Fruit fly (Drosophila melanogaster) whole organism, embryonic: ENCODE measurements around the gene CG6216.
"Not testable (repeated sequence)": the region's sequence is repeated elsewhere in the genome, so short reads cannot be mapped to it uniquely, and the experiment has no call there.

ENCODE experiments used
- CG13894 ChIP-seq: fragments of 200-800 bp; sonication (Bioruptor generic); optimal IDR thresholded peaks from 3 replicates; lab custom pipeline; 2018; ENCODE audit warnings: missing biosample characterization, mild to moderate bottlenecking, missing genetic modification characterization, moderate library complexity
- CG14441 ChIP-seq: fragments of 200-800 bp; sonication (Bioruptor generic); IDR thresholded peaks from 2 replicates; pipeline ENCODE4 v1.3.6; 2022; ENCODE audit warnings: missing biosample characterization, missing genetic modification characterization
- CG15601 ChIP-seq: fragments of 200-800 bp; sonication (Bioruptor generic); optimal IDR thresholded peaks from 3 replicates; lab custom pipeline; 2019; ENCODE audit warnings: missing biosample characterization, mild to moderate bottlenecking, missing genetic modification characterization, moderate library complexity
- CG34376 ChIP-seq: fragments of 200-800 bp; sonication (Bioruptor generic); optimal IDR thresholded peaks from 2 replicates; lab custom pipeline; 2018; ENCODE audit warnings: missing biosample characterization, mild to moderate bottlenecking, missing genetic modification characterization
- CG3838 ChIP-seq: fragments of 200-800 bp; sonication (Bioruptor generic); optimal IDR thresholded peaks from 3 replicates; lab custom pipeline; 2016; ENCODE audit warnings: missing biosample characterization, missing genetic modification characterization
- E2f2 ChIP-seq: fragments of 200-800 bp; sonication (Bioruptor generic); IDR thresholded peaks from 2 replicates; pipeline ENCODE4 v1.3.6; 2022; ENCODE audit warnings: missing biosample characterization, missing genetic modification characterization
- Neu2 ChIP-seq: fragments of 200-800 bp; sonication (Bioruptor generic); optimal IDR thresholded peaks from 3 replicates; lab custom pipeline; 2016; ENCODE audit warnings: missing biosample characterization, missing genetic modification characterization, borderline replicate concordance
- Nf-YB ChIP-seq: fragments of 200-800 bp; sonication (Bioruptor generic); optimal IDR thresholded peaks from 3 replicates; lab custom pipeline; 2019; ENCODE audit warnings: missing biosample characterization, mild to moderate bottlenecking, missing genetic modification characterization, moderate library complexity
- YL-1 ChIP-seq: fragments of 200-800 bp; sonication (Bioruptor generic); optimal IDR thresholded peaks from 3 replicates; lab custom pipeline; 2017; ENCODE audit warnings: missing biosample characterization, mild to moderate bottlenecking, missing genetic modification characterization
- gsb ChIP-seq: fragments of 200-800 bp; sonication (Bioruptor generic); IDR thresholded peaks from 2 replicates; pipeline ENCODE4 v1.3.6; 2022; ENCODE audit warnings: missing biosample characterization, missing genetic modification characterization

DNA sequence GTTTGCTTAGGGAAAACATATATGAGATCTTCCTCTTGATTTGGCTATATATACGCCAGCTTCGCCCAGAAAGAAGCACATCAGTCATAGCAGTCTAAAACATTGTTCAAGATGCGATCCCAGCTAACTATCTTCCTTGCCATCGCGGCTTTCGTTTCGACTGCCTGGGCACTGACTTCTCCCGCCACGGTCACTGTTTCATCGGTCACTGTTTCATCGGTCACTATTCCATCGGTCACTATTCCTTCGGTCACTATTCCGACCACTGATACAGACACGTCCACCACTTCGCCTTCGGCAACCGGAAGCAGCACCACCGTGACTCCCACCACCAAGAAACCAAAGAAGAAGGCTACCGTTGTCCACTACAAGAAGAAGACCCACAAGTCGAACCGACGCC is 15.7 kb downstream of the CG6216 start, which contains the start of gene CG14143:
- not testable (repeated sequence) for TF ChIP-seq Nf-YB; CG3838 (GFP tag; lab: Kevin White, UChicago); Neu2 (GFP tag; lab: Kevin White, UChicago); CG13894 (tag; lab: Kevin White, UChicago); CG34376 (GFP tag; lab: Kevin White, UChicago); YL-1 (GFP tag; lab: Kevin White, UChicago); CG15601 (tag; lab: Kevin White, UChicago); E2f2 (GFP tag; lab: Robert Waterston, UW); gsb; CG14441
